Worm (Caenorhabditis elegans): ENCODE data around the gene hlh-26.

DNA sequence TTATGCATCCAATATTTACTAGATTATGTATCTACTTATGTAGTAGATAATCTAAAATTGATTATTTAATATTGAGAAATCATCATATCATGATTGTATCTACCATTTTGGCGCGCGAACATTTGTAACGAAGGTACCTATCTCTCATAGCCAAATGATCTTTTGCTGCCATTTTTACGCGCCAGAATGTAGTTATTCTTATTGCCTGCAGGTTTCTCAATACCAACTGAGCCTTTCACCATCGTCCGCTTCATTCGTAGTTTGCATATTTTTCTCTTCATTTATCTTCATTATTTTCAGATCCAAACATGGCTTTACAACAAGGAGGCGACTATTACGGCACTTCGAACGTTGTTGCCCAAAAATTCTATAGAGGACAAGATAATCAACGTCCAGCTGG is 5.7 kb downstream of the hlh-26 start, which contains the start of gene ZK177.1:
- TF ChIP-seq hlh-6 (tag; optimal IDR thresholded peaks at IDR 0.05) (no peak), lin-11 (tag; optimal IDR thresholded peaks at IDR 0.05) (no peak), rnt-1 (tag; optimal IDR thresholded peaks at IDR 0.05) (no peak), pqm-1 (tag; optimal IDR thresholded peaks at IDR 0.05) (no peak), K02D7.2 (tag; optimal IDR thresholded peaks at IDR 0.05) (no peak), elt-2 (tag; optimal IDR thresholded peaks at IDR 0.05) (no peak), pha-4 (tag; optimal IDR thresholded peaks at IDR 0.05) (no peak), tbx-2 (tag; optimal IDR thresholded peaks at IDR 0.05) (no peak)

Measured in whole organism, late embryonic.